Worm (Caenorhabditis elegans): ENCODE results near the gene fars-2.

The fars-2 gene

DNA sequence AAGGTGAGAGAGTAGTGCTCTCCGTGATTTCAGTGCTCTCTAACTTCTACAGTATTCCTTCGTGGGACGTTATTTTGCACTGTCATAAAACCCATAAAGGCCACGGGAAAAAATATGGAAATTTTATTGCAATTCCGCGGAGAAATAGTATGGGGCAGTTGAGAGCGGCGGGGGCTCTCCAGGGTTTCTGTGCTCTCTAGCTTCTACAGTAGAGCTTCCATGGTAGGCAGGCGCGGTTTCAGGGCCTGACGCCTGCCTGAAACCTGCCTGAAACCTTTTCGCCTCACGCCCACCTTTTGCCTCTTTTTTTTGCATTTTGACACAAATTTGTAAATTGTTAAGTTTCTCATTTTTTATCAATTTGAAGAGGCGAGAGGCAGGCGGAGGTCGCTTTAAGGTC, 50.3 kb downstream of the fars-2 start:
- no peak for TF ChIP-seq jun-1 (tag; optimal IDR thresholded peaks at IDR 0.05)
- no peak for TF ChIP-seq pha-4 (tag; optimal IDR thresholded peaks at IDR 0.05)
- no peak for TF ChIP-seq ama-1 (optimal IDR thresholded peaks at IDR 0.05)
- no peak for TF ChIP-seq nhr-237 (tag; optimal IDR thresholded peaks at IDR 0.05)
- TF ChIP-seq nhr-23 (tag; optimal IDR thresholded peaks at IDR 0.05) = no peak
- no peak for TF ChIP-seq ceh-82 (tag; optimal IDR thresholded peaks at IDR 0.05)
- TF ChIP-seq nhr-67 (tag; optimal IDR thresholded peaks at IDR 0.05) = no peak
- TF ChIP-seq nfya-1 (tag; optimal IDR thresholded peaks at IDR 0.05; ENCODE audit: insufficient read depth) = no peak
- no peak for TF ChIP-seq mdl-1 (tag; optimal IDR thresholded peaks at IDR 0.05)
- TF ChIP-seq sea-2 (GFP tag; optimal IDR thresholded peaks at IDR 0.05) = no peak
- TF ChIP-seq elt-1 (tag; optimal IDR thresholded peaks at IDR 0.05) = no peak
- no peak for TF ChIP-seq elt-2 (tag; optimal IDR thresholded peaks at IDR 0.05)
- no peak for TF ChIP-seq snpc-4 (tag; optimal IDR thresholded peaks at IDR 0.05)
- TF ChIP-seq aly-2 (tag; optimal IDR thresholded peaks at IDR 0.05) = no peak
- TF ChIP-seq lin-39 (tag; optimal IDR thresholded peaks at IDR 0.05) = no peak
- no peak for TF ChIP-seq unc-62 (GFP tag; optimal IDR thresholded peaks at IDR 0.05)
- TF ChIP-seq hmg-11 (tag; optimal IDR thresholded peaks at IDR 0.05) = no peak
- no peak for TF ChIP-seq nhr-28 (tag; optimal IDR thresholded peaks at IDR 0.05)
- TF ChIP-seq skn-1 (tag; optimal IDR thresholded peaks at IDR 0.05) = no peak
- TF ChIP-seq lin-15B (tag; optimal IDR thresholded peaks at IDR 0.05) = no peak

DNA sequence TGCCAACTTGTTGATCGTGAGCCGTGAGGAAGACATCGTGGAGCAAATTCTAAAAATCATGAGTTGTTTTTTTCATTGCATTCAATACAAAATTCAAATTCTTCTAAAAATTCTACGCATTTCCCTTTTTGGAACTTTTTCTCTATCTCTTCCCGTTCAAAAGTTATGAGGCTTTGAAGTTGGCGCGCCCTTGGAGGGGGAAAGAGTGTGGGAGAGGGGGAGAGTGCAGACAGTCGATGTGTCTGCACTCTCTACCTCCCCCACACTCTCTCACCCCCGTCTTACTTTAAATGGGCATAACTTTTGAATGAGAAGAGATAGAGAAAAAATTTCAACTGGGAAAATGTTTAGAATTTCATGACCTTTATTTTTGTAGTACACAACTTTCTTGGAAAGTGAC, 50.9 kb downstream of the fars-2 start:
- TF ChIP-seq R02D3.7 (tag; optimal IDR thresholded peaks at IDR 0.05) = no peak
- no peak for TF ChIP-seq ztf-11 (tag; optimal IDR thresholded peaks at IDR 0.05)
- TF ChIP-seq eor-1 (tag; optimal IDR thresholded peaks at IDR 0.05) = no peak
- no peak for TF ChIP-seq snpc-4 (tag; optimal IDR thresholded peaks at IDR 0.05)
- no peak for TF ChIP-seq fos-1 (tag; optimal IDR thresholded peaks at IDR 0.05)
- TF ChIP-seq nhr-76 (tag; optimal IDR thresholded peaks at IDR 0.05) = no peak

DNA sequence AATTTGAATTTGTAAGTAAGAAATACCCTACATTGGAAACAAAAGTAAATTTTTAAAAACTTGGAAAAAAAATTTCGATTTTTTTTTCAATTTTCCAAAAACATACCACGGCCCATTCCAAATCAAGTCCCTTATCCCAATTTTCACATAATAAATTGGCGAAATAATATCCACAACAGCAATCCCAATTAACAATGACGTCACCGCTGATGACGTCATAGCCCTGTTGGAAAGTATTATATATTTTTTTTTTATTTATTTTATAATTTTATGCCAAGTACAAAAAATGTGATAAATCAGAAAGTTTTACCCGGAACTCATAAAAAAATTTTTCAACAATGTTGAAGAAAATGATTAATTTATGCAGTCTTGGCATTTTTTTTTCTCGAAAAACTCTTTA, 53.6 kb downstream of the fars-2 start:
- TF ChIP-seq egl-27 (tag; optimal IDR thresholded peaks at IDR 0.05) (no peak), eor-1 (tag; optimal IDR thresholded peaks at IDR 0.05) (no peak)

DNA sequence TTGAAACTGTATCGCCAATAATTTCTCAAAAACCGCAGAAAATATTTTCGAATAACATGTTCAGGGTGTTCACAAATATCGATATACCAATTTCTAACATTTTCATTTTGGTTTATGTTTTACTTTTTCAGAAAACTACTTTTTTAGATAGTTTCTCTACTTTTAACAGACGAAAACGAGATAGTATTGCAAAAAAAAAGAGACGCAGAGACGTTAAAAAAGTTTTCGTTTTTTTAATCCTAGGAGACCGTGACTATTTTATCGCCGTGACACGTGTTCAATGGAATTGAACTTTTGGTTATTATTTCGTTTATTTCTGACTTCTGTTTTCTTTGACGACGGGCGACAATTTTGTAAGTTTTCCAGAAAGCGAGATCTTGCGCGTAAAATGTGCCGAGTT, 59.2 kb downstream of the fars-2 start, which contains the start of gene Y116F11B.7:
Gene Y116F11B.7, plus strand, starts transcription at position 301 of the 400 bp plus-strand sequence.
- TF ChIP-seq unc-39 (tag; optimal IDR thresholded peaks at IDR 0.05) = no peak
- TF ChIP-seq ceh-28 (tag; optimal IDR thresholded peaks at IDR 0.05) = no peak
- TF ChIP-seq fkh-2 (tag; optimal IDR thresholded peaks at IDR 0.05) = no peak
- TF ChIP-seq nhr-43 (tag; optimal IDR thresholded peaks at IDR 0.05; ENCODE audit: poor library complexity, severe bottlenecking) = no peak
- no peak for TF ChIP-seq elt-1 (tag; optimal IDR thresholded peaks at IDR 0.05)
- no peak for TF ChIP-seq ztf-11 (tag; optimal IDR thresholded peaks at IDR 0.05)
- TF ChIP-seq nhr-28 (tag; optimal IDR thresholded peaks at IDR 0.05) = no peak
- TF ChIP-seq elt-3 (tag; optimal IDR thresholded peaks at IDR 0.05) = no peak
- no peak for TF ChIP-seq elt-2 (tag; optimal IDR thresholded peaks at IDR 0.05)
